Worm (Caenorhabditis elegans) whole organism, early embryonic: ENCODE results near the gene T26E4.4.

ENCODE experiments used
- B0310.2 ChIP-seq: sonication (generic microtip); optimal IDR thresholded peaks from 2 replicates; lab custom pipeline; 2016; ENCODE audit warnings: mild to moderate bottlenecking, missing genetic modification characterization, missing compliant biosample characterization
- F13C5.2 ChIP-seq: sonication (generic microtip); optimal IDR thresholded peaks from 2 replicates; lab custom pipeline; 2017; ENCODE audit warnings: mild to moderate bottlenecking, missing genetic modification characterization, inconsistent platforms, missing compliant biosample characterization
- aly-1 ChIP-seq: sonication (generic microtip); optimal IDR thresholded peaks from 2 replicates; lab custom pipeline; 2016; ENCODE audit warnings: missing genetic modification characterization, missing compliant biosample characterization
- ama-1 ChIP-seq: fragments of 150-350 bp; optimal IDR thresholded peaks from 2 replicates; lab custom pipeline; 2014
- ceh-13 ChIP-seq: fragments of 200-800 bp; sonication (Bioruptor generic); optimal IDR thresholded peaks from 2 replicates; lab custom pipeline; 2018; ENCODE audit warnings: mild to moderate bottlenecking, missing genetic modification characterization, missing compliant biosample characterization
- ceh-36 ChIP-seq: sonication (generic microtip); optimal IDR thresholded peaks from 2 replicates; lab custom pipeline; 2016; ENCODE audit warnings: missing genetic modification characterization, inconsistent platforms, missing compliant biosample characterization
- ets-7 ChIP-seq: sonication (generic microtip); optimal IDR thresholded peaks from 2 replicates; lab custom pipeline; 2016; ENCODE audit warnings: missing genotype, missing genetic modification characterization, missing compliant biosample characterization
- flt-1 ChIP-seq: fragments of 200-800 bp; sonication (Bioruptor generic); IDR thresholded peaks from 2 replicates; pipeline ENCODE4 v1.3.6; 2022; ENCODE audit warnings: missing genetic modification characterization, missing compliant biosample characterization
- hmbx-1 ChIP-seq: sonication (generic microtip); optimal IDR thresholded peaks from 2 replicates; lab custom pipeline; 2016; ENCODE audit warnings: mild to moderate bottlenecking, missing genetic modification characterization, missing compliant biosample characterization
- hmg-4 ChIP-seq: fragments of 200-800 bp; sonication (Bioruptor generic); optimal IDR thresholded peaks from 2 replicates; lab custom pipeline; 2018; ENCODE audit warnings: mild to moderate bottlenecking, missing genetic modification characterization, missing compliant biosample characterization
- hnd-1 ChIP-seq: sonication (generic microtip); optimal IDR thresholded peaks from 2 replicates; lab custom pipeline; 2016; ENCODE audit warnings: missing genetic modification characterization, missing compliant biosample characterization
- pes-1 ChIP-seq: fragments of 200-800 bp; sonication (Bioruptor generic); IDR thresholded peaks from 2 replicates; pipeline ENCODE4 v1.3.6; 2022; ENCODE audit warnings: missing genetic modification reagents, missing genetic modification characterization, missing compliant biosample characterization
- scrt-1 ChIP-seq: fragments of 200-800 bp; sonication (Bioruptor generic); IDR thresholded peaks from 2 replicates; pipeline ENCODE4 v1.3.6; 2022; ENCODE audit warnings: missing genetic modification characterization, missing compliant biosample characterization
- sea-1 ChIP-seq: fragments of 200-800 bp; sonication (Bioruptor generic); conservative IDR thresholded peaks from 2 replicates; pipeline ENCODE4 v1.3.6; 2022; ENCODE audit warnings: missing genetic modification characterization, missing compliant biosample characterization
- tbx-11 ChIP-seq: fragments of 200-800 bp; sonication (Bioruptor generic); IDR thresholded peaks from 2 replicates; pipeline ENCODE4 v1.3.6; 2022; ENCODE audit warnings: missing genetic modification characterization, missing compliant biosample characterization
- tbx-37 ChIP-seq: fragments of 200-800 bp; sonication (Bioruptor generic); conservative IDR thresholded peaks from 2 replicates; pipeline ENCODE4 v1.3.6; 2022; ENCODE audit warnings: missing genetic modification reagents, missing genetic modification characterization, missing compliant biosample characterization
- tra-4 ChIP-seq: sonication (generic microtip); optimal IDR thresholded peaks from 2 replicates; lab custom pipeline; 2017; ENCODE audit warnings: missing genetic modification characterization, missing compliant biosample characterization

The T26E4.4 gene

DNA sequence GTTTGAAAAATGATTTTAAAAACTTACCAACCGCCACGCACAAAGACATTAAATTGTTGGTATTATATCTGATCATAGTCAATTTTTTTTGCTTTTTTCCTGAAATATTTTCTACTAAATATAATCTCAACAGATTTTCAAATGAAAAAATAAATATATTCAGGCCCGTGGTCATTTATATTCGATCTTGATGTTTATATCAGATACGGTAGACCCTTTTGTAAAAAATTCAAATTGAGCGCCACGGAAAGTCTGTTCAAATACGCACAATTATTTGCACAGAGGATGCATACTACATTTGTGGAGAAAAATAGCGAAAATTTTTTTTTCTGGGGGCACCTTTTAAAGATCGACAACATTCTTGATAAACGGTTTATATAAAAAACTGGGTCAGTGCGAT is at the start of gene T26E4.4:
TSS of gene T26E4.4 (minus strand) at position 101 of the 400 bp plus-strand sequence.
- TF ChIP-seq hmbx-1 (tag; lab: Kevin White, UChicago) = no peak
- TF ChIP-seq F13C5.2 (tag; lab: Kevin White, UChicago) = no peak
- TF ChIP-seq ceh-13 (GFP tag; lab: Kevin White, UChicago) = no peak
- no peak for TF ChIP-seq hnd-1
- no peak for TF ChIP-seq aly-1 (tag; lab: Kevin White, UChicago)
- TF ChIP-seq tbx-37 (GFP tag; lab: Robert Waterston, UW) = no peak
- TF ChIP-seq sea-1 (GFP tag; lab: Robert Waterston, UW) = no peak
- TF ChIP-seq tbx-11 (GFP tag; lab: Robert Waterston, UW) = no peak
- TF ChIP-seq pes-1 (GFP tag; lab: Robert Waterston, UW) = no peak
- no peak for TF ChIP-seq B0310.2 (tag; lab: Kevin White, UChicago)
- no peak for TF ChIP-seq ceh-36 (tag; lab: Kevin White, UChicago)
- no peak for TF ChIP-seq ama-1 (lab: Kevin White, UChicago)
- TF ChIP-seq hmg-4 = no peak
- no peak for TF ChIP-seq tra-4 (tag; lab: Kevin White, UChicago)
- TF ChIP-seq scrt-1 (GFP tag; lab: Robert Waterston, UW) = no peak
- no peak for TF ChIP-seq ets-7 (tag; lab: Kevin White, UChicago)
- no peak for TF ChIP-seq flt-1

DNA sequence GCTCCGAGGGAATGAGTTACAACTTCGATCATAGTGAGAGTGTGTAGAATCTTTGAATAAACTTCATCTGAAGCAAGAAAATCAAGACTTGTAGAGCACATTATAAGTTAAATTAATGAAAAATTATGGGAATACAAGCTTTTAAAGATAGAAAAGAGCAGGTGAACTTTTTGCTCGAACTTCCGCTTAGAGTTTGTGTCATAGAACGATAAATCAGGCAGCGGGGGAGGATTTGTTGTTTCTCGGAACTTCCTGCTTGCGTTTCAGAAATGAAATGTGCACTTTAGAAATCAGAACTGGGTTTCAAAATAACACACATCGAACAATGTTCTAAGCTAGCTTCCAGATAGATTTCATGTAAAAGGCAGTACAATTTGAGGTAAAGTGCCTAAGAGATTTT is 48.8 kb upstream of the T26E4.4 start, which contains the start of gene srh-149:
TSS of gene srh-149 (minus strand) at position 101 of the 400 bp plus-strand sequence.
- TF ChIP-seq tra-4 (tag; lab: Kevin White, UChicago) = no peak
- TF ChIP-seq tbx-11 (GFP tag; lab: Robert Waterston, UW) = no peak
- TF ChIP-seq B0310.2 (tag; lab: Kevin White, UChicago) = no peak
- no peak for TF ChIP-seq sea-1 (GFP tag; lab: Robert Waterston, UW)
- TF ChIP-seq aly-1 (tag; lab: Kevin White, UChicago) = no peak

DNA sequence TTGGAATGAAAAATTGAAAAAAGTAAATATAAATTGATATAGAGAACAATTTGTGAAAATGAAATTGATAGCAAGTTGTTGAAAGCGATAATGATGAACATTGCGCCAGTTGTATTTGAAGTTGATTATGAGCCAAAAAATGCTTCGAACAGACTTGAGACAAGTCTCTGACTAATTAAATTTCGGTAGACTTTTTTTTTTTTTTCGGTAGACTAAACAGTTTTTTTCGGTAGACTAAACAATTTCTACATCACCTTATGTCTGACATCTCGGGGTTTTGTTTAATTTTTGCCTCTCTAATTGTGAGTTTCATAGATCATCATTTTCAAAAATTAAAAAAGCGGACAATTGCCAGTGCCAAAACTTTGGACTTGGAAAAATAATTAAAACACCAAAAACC is 41.3 kb upstream of the T26E4.4 start, which contains the start of gene srbc-54:
TSS of gene srbc-54 (minus strand) at position 101 of the 400 bp plus-strand sequence.
- TF ChIP-seq hmbx-1 (tag; lab: Kevin White, UChicago) (no peak), flt-1 (no peak)

DNA sequence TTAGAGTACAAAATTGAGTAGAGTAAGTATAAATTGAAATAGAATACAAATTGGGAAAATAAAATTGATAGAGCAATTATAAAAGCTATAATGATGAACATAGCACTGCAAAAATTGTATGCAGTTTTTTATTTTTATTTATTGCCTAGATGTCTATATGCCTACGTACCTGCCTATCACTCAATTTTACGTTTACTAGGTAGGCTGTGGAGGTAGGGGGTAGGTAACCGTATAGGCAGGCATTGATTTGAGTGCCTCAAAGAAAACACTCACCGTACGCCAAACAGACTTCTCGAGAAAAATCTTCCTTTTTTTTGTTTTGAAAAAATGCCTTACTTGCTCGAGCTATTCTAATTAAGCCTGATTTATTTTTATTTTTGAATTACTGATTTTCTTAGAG is 39.3 kb upstream of the T26E4.4 start, which contains the start of gene srbc-56:
TSS of gene srbc-56 (minus strand) at position 101 of the 400 bp plus-strand sequence.
- no peak for TF ChIP-seq ets-7 (tag; lab: Kevin White, UChicago)
- no peak for TF ChIP-seq scrt-1 (GFP tag; lab: Robert Waterston, UW)
- no peak for TF ChIP-seq aly-1 (tag; lab: Kevin White, UChicago)
- no peak for TF ChIP-seq hmg-4
- no peak for TF ChIP-seq sea-1 (GFP tag; lab: Robert Waterston, UW)
- no peak for TF ChIP-seq ceh-13 (GFP tag; lab: Kevin White, UChicago)
- no peak for TF ChIP-seq ama-1 (lab: Kevin White, UChicago)
- no peak for TF ChIP-seq flt-1
- TF ChIP-seq F13C5.2 (tag; lab: Kevin White, UChicago) = no peak
- TF ChIP-seq tra-4 (tag; lab: Kevin White, UChicago) = no peak
- TF ChIP-seq tbx-11 (GFP tag; lab: Robert Waterston, UW) = no peak
- no peak for TF ChIP-seq tbx-37 (GFP tag; lab: Robert Waterston, UW)
- no peak for TF ChIP-seq hmbx-1 (tag; lab: Kevin White, UChicago)
- TF ChIP-seq hnd-1 = no peak
- TF ChIP-seq pes-1 (GFP tag; lab: Robert Waterston, UW) = no peak

DNA sequence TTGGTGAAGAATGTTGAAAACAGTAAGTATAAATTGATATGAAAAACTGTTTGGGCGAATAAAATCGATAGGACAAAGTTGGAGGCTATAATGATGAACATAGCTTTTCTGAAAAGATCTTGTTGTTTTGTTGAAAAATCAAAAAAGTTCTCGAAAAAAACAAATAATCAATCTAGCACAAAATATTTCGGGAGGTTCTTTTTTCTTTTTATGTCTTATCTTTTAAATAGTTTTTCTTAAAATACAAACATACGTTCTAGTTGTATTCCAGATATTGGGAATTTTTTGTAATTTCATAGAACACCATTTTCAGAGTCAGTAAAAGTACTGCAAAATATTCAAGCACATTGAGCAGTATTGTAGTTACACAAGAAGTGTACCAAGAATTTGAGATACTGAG is 37.6 kb upstream of the T26E4.4 start, which contains the start of gene srbc-55:
TSS of gene srbc-55 (minus strand) at position 101 of the 400 bp plus-strand sequence.
- TF ChIP-seq tra-4 (tag; lab: Kevin White, UChicago) (no peak), pes-1 (GFP tag; lab: Robert Waterston, UW) (no peak), tbx-11 (GFP tag; lab: Robert Waterston, UW) (no peak), ets-7 (tag; lab: Kevin White, UChicago) (no peak), ama-1 (lab: Kevin White, UChicago) (no peak), flt-1 (no peak), hmbx-1 (tag; lab: Kevin White, UChicago) (no peak), B0310.2 (tag; lab: Kevin White, UChicago) (no peak)

DNA sequence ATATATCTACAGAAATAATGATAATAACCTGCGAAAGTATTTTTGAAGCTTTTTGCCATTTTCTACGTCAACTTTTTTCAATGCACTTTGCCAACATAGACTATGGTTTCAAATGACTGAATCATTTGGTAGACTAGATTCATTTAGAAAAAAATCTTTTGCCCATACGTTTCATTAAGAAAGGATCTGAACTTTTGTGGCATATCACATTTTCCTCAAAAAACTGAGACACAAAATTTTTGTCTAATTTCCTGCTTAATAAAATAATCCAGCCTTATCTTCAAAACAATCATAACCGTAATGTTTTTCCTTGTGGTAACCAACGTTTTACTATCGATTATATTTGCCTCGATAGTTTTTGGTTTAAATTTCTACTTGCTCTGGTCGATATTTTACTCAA is 33.8 kb upstream of the T26E4.4 start, which contains the start of gene srbc-51:
TSS of gene srbc-51 (plus strand) at position 301 of the 400 bp plus-strand sequence.
- no peak for TF ChIP-seq F13C5.2 (tag; lab: Kevin White, UChicago)
- no peak for TF ChIP-seq ceh-36 (tag; lab: Kevin White, UChicago)
- no peak for TF ChIP-seq ama-1 (lab: Kevin White, UChicago)
- TF ChIP-seq flt-1 = no peak
- no peak for TF ChIP-seq tbx-11 (GFP tag; lab: Robert Waterston, UW)
- TF ChIP-seq ets-7 (tag; lab: Kevin White, UChicago) = no peak
- TF ChIP-seq pes-1 (GFP tag; lab: Robert Waterston, UW) = no peak
- TF ChIP-seq hmbx-1 (tag; lab: Kevin White, UChicago) = no peak
- TF ChIP-seq scrt-1 (GFP tag; lab: Robert Waterston, UW) = no peak
- TF ChIP-seq hmg-4 = no peak
- TF ChIP-seq aly-1 (tag; lab: Kevin White, UChicago) = no peak
- no peak for TF ChIP-seq tra-4 (tag; lab: Kevin White, UChicago)

DNA sequence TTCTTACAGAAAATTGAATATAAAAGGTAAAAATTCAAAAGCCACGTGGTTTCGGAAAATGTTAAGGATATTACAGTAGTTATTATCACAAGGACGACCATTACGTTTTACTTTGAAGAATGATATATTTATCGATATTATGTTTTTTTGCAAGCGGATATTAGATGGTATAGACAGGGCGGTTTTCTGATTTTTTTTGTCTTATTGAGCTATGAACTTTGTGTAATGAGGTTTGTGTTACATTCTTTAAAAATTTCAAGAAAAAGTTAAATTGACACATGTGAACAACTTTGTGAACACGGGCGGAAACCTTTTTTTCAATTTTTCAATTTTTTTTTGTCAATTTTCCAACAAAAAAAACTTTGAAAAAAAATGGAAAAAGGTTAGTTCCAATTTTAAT is 32.6 kb upstream of the T26E4.4 start, which contains the start of gene srbc-50:
TSS of gene srbc-50 (minus strand) at position 101 of the 400 bp plus-strand sequence.
- TF ChIP-seq hnd-1 = no peak
- TF ChIP-seq ets-7 (tag; lab: Kevin White, UChicago) = no peak
- no peak for TF ChIP-seq ceh-13 (GFP tag; lab: Kevin White, UChicago)
- TF ChIP-seq hmg-4 = no peak
- TF ChIP-seq hmbx-1 (tag; lab: Kevin White, UChicago) = no peak
- no peak for TF ChIP-seq scrt-1 (GFP tag; lab: Robert Waterston, UW)
- TF ChIP-seq B0310.2 (tag; lab: Kevin White, UChicago) = no peak
- TF ChIP-seq pes-1 (GFP tag; lab: Robert Waterston, UW) = no peak
- no peak for TF ChIP-seq ceh-36 (tag; lab: Kevin White, UChicago)
- TF ChIP-seq ama-1 (lab: Kevin White, UChicago) = no peak
- TF ChIP-seq tbx-11 (GFP tag; lab: Robert Waterston, UW) = no peak
- no peak for TF ChIP-seq aly-1 (tag; lab: Kevin White, UChicago)
- TF ChIP-seq tbx-37 (GFP tag; lab: Robert Waterston, UW) = no peak
- no peak for TF ChIP-seq tra-4 (tag; lab: Kevin White, UChicago)
- no peak for TF ChIP-seq F13C5.2 (tag; lab: Kevin White, UChicago)
- no peak for TF ChIP-seq flt-1
- TF ChIP-seq sea-1 (GFP tag; lab: Robert Waterston, UW) = no peak
